Worm (Caenorhabditis elegans) whole organism, L4 larva: Measurements from ENCODE around the gene T03F6.6.

Experiments
- ces-1 ChIP-seq: fragments of 150-350 bp; sonication (generic microtip); optimal IDR thresholded peaks from 4 replicates; lab custom pipeline; 2014; ENCODE audit warnings: missing biosample characterization, missing genetic modification reagents, missing genetic modification characterization
- lin-1 ChIP-seq: fragments of 200-800 bp; sonication (Bioruptor generic); IDR thresholded peaks from 2 replicates; pipeline ENCODE4 v1.3.6; 2022; ENCODE audit warnings: missing genetic modification reagents, missing genetic modification characterization, missing compliant biosample characterization
- snpc-4 ChIP-seq: fragments of 150-350 bp; optimal IDR thresholded peaks from 2 replicates; lab custom pipeline; 2014; ENCODE audit warnings: missing biosample characterization, missing genetic modification characterization

ce11 chrIII:13380881-13381280 is 785 bp upstream of the T03F6.6 start:
- no peak for TF ChIP-seq ces-1 (GFP tag; lab: Kevin White, UChicago)
- no peak for TF ChIP-seq snpc-4 (tag; lab: Kevin White, UChicago)
- no peak for TF ChIP-seq lin-1 (GFP tag; lab: Robert Waterston, UW)
